Worm (Caenorhabditis elegans): ENCODE data around the gene sorf-1.

The sorf-1 gene

DNA sequence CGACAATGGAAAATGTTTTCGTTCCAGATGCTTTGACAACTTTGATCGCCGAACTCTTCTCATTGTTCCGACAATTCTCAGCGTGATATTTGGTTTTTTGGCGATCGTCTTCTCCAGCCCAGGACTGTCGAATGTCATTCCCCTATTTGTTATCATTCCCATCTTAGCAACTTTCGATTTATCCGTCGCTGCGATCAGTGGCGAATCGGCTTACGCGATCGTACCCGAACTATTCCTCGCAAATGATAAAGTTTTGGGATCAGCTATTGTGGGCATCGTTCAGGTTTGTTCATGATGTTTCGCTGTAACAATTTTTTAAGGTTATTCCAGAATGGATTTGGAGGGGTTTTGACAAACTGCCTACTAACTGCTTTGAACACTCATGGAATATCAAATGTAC lies 17.7 kb upstream of the sorf-1 start:
- no peak for TF ChIP-seq ref-1 (GFP tag; conservative IDR thresholded peaks at IDR 0.05)
- no peak for TF ChIP-seq T22C8.4 (GFP tag; IDR thresholded peaks at IDR 0.05)
- TF ChIP-seq ztf-23 (GFP tag; IDR thresholded peaks at IDR 0.05): no peak
- TF ChIP-seq tab-1 (GFP tag; IDR thresholded peaks at IDR 0.05): no peak
- TF ChIP-seq klf-2 (GFP tag; conservative IDR thresholded peaks at IDR 0.05): no peak
- TF ChIP-seq med-1 (GFP tag; optimal IDR thresholded peaks at IDR 0.05; ENCODE audit: insufficient read depth): no peak
- no peak for TF ChIP-seq cog-1 (tag; optimal IDR thresholded peaks at IDR 0.05)
- TF ChIP-seq flt-1 (GFP tag; IDR thresholded peaks at IDR 0.05): no peak
- no peak for TF ChIP-seq ztf-29 (GFP tag; IDR thresholded peaks at IDR 0.05)

DNA sequence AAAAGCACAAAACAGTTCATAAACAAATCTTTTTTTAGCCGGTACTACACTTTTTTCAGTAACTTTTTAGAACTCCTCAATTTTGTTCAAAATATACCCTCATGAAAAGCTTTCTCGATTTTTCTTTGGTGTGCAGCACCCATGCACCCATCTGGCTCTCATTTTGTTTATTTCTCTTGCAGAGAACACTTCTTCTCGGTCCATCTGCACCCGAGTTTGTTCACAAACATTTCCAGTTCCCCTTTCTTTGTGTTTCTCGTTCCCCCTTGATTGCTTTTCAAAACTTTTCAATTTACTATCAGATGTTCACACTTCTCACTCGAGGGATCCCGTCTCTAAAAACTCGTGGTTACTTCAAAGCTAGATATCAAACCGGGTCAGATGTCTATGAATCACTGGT lies 14.5 kb upstream of the sorf-1 start, which contains the start of gene slcf-2:
Gene slcf-2, plus strand, starts transcription at position 301 of the 400 bp plus-strand sequence.
- TF ChIP-seq ref-1 (GFP tag; conservative IDR thresholded peaks at IDR 0.05): no peak
- no peak for TF ChIP-seq flt-1 (GFP tag; IDR thresholded peaks at IDR 0.05)
- no peak for TF ChIP-seq klf-2 (GFP tag; conservative IDR thresholded peaks at IDR 0.05)
- no peak for TF ChIP-seq ztf-23 (GFP tag; IDR thresholded peaks at IDR 0.05)
- no peak for TF ChIP-seq cog-1 (tag; optimal IDR thresholded peaks at IDR 0.05)
- no peak for TF ChIP-seq ztf-29 (GFP tag; IDR thresholded peaks at IDR 0.05)
- TF ChIP-seq T22C8.4 (GFP tag; IDR thresholded peaks at IDR 0.05): no peak
- no peak for TF ChIP-seq med-1 (GFP tag; optimal IDR thresholded peaks at IDR 0.05; ENCODE audit: insufficient read depth)
- no peak for TF ChIP-seq tab-1 (GFP tag; IDR thresholded peaks at IDR 0.05)

DNA sequence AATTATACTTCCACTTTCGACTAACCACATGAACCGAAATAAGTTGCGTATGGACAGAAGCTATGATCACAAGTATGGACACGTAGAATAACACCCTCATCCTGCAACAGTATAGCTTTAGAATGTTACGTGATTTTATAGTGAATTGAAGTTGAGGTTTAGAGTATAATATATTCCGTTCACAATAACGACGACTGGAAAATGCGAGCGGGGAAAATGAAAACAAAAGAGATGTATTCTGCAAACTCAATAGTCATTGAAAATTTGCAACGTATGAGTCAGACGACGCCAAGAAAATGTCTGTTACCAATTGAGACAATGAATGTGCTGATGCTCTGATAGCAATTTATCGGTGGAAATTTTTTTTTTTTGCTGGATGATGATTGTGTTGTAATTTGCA lies 6.3 kb upstream of the sorf-1 start, which contains the start of gene acp-1:
Gene acp-1, minus strand, starts transcription at position 101 of the 400 bp plus-strand sequence.
- no peak for TF ChIP-seq ref-1 (GFP tag; conservative IDR thresholded peaks at IDR 0.05)
- no peak for TF ChIP-seq ztf-23 (GFP tag; IDR thresholded peaks at IDR 0.05)

DNA sequence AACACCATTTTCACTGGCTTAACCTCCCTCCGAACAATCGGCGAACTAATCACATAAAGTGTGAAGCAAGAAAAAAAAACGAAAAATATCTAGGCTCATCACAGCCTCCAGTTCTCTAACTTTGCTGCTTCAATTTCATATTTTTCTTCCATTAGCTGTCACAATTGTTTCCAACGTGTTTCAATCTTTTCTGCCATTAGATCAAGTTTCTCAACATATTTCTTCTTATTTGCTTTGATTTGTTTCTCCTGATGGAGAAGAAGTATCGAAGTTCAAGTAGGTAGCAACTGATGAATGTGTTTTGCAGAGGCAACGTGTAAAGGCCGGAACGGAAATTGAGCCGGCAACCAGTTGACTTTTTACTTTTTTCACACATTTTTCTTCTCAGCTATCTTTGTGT lies 1.1 kb upstream of the sorf-1 start, which contains the start of gene ZK563.7:
Gene ZK563.7, plus strand, starts transcription at position 301 of the 400 bp plus-strand sequence.
- TF ChIP-seq tab-1 (GFP tag; IDR thresholded peaks at IDR 0.05) (no peak), ref-1 (GFP tag; conservative IDR thresholded peaks at IDR 0.05) (no peak), ztf-23 (GFP tag; IDR thresholded peaks at IDR 0.05) (no peak), cog-1 (tag; optimal IDR thresholded peaks at IDR 0.05) (no peak), flt-1 (GFP tag; IDR thresholded peaks at IDR 0.05) (no peak), T22C8.4 (GFP tag; IDR thresholded peaks at IDR 0.05) (no peak), klf-2 (GFP tag; conservative IDR thresholded peaks at IDR 0.05) (no peak), ztf-29 (GFP tag; IDR thresholded peaks at IDR 0.05) (no peak)

DNA sequence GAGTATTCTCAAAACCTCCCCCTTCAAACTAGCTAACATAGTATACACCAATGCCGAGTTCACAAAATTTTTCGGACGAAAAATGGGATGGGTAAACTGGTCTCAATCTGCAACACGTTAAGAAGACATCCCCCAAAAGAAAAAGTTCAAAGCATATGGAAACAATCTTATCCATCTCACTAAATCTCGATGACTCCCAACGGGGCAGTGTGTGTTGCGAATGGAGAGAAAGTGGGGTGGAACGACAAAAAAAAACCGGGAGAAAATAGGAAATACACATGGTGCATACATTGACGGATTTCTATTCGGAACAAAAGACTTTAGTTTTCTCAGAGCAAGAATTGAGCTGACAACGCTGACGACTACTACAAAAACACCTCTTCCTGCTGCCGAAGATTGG lies 3.7 kb downstream of the sorf-1 start:
- TF ChIP-seq cog-1 (tag; optimal IDR thresholded peaks at IDR 0.05): no peak
- TF ChIP-seq flt-1 (GFP tag; IDR thresholded peaks at IDR 0.05): no peak
- no peak for TF ChIP-seq ref-1 (GFP tag; conservative IDR thresholded peaks at IDR 0.05)
- TF ChIP-seq med-1 (GFP tag; optimal IDR thresholded peaks at IDR 0.05; ENCODE audit: insufficient read depth): no peak
- TF ChIP-seq ztf-29 (GFP tag; IDR thresholded peaks at IDR 0.05): no peak
- no peak for TF ChIP-seq ztf-23 (GFP tag; IDR thresholded peaks at IDR 0.05)
- no peak for TF ChIP-seq tab-1 (GFP tag; IDR thresholded peaks at IDR 0.05)
- no peak for TF ChIP-seq T22C8.4 (GFP tag; IDR thresholded peaks at IDR 0.05)
- no peak for TF ChIP-seq klf-2 (GFP tag; conservative IDR thresholded peaks at IDR 0.05)

DNA sequence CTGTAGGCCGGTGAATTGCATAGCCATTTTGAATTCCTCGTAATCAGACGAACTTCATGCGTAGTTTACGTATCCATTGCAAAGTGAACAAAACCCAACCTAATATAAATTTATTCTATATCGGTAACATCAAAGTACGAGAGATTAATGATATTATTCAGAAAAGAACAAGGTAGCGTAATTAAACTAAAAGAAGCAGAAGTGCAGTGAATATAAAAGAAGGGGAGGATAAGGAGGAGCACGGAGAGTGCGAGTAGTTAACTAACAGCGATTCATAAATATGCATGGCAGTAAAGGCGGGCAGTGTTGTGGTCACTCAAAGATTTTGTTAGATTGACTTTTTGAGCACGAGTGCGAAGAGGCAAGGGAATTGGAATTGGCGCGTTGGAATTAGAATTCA lies 4.4 kb downstream of the sorf-1 start, which contains the start of gene clc-3:
Gene clc-3, minus strand, starts transcription at position 101 of the 400 bp plus-strand sequence.
- no peak for TF ChIP-seq tab-1 (GFP tag; IDR thresholded peaks at IDR 0.05)
- no peak for TF ChIP-seq cog-1 (tag; optimal IDR thresholded peaks at IDR 0.05)
- 0 out of 2 replicates have a peak, but pooled peaks have one; percentile 22 for TF ChIP-seq ztf-23 (GFP tag; IDR thresholded peaks at IDR 0.05)
- TF ChIP-seq ref-1 (GFP tag; conservative IDR thresholded peaks at IDR 0.05): no peak

DNA sequence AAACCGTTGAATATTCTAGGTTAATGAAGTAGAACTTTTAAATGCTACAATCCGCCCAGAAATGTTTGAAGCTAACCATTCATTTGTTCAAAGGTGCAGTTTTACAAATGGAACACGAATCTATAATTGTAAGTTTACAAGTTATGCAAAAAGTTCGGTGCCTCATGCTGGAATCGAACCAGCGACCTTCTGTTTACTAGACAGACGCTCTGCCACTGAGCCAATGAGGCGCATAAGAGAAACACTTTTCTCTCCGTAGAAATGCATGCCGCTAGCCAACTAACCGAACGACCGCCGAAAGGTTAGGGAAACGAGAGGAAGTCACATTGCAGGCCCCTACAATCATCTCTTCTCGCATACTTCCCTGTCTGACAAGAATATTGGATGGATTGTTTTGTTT lies 7.8 kb downstream of the sorf-1 start:
- peak; percentile 94 for TF ChIP-seq klf-2 (GFP tag; conservative IDR thresholded peaks at IDR 0.05)
- peak; percentile 37 for TF ChIP-seq med-1 (GFP tag; optimal IDR thresholded peaks at IDR 0.05; ENCODE audit: insufficient read depth)
- peak; percentile 95 for TF ChIP-seq ztf-29 (GFP tag; IDR thresholded peaks at IDR 0.05)
- TF ChIP-seq tab-1 (GFP tag; IDR thresholded peaks at IDR 0.05): peak; percentile 95
- TF ChIP-seq T22C8.4 (GFP tag; IDR thresholded peaks at IDR 0.05): peak; percentile 95
- TF ChIP-seq ref-1 (GFP tag; conservative IDR thresholded peaks at IDR 0.05): peak; percentile 82
- TF ChIP-seq flt-1 (GFP tag; IDR thresholded peaks at IDR 0.05): peak; percentile 96
- peak; percentile 92 for TF ChIP-seq ztf-23 (GFP tag; IDR thresholded peaks at IDR 0.05)
- TF ChIP-seq cog-1 (tag; optimal IDR thresholded peaks at IDR 0.05): peak; percentile 78

DNA sequence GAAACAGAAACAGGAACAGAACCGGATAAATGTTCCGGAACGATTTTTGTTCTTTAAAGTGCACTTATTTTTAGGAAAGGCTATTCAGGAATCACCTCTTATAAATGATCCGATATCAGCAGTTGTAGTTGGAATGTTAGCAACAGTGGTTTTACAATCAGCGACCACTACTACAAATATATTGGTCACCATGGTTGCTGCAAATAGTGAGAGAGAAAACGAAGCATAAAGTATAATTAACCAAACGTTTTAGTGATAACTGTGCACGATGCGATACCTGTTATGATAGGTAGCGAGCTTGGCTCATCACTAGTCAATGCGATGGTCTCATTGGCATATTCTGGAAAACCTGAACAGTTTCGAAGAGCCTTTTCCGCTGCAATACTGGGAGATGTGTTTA lies 9.6 kb downstream of the sorf-1 start:
- TF ChIP-seq ztf-23 (GFP tag; IDR thresholded peaks at IDR 0.05) (no peak), T22C8.4 (GFP tag; IDR thresholded peaks at IDR 0.05) (no peak), med-1 (GFP tag; optimal IDR thresholded peaks at IDR 0.05; ENCODE audit: insufficient read depth) (no peak)

DNA sequence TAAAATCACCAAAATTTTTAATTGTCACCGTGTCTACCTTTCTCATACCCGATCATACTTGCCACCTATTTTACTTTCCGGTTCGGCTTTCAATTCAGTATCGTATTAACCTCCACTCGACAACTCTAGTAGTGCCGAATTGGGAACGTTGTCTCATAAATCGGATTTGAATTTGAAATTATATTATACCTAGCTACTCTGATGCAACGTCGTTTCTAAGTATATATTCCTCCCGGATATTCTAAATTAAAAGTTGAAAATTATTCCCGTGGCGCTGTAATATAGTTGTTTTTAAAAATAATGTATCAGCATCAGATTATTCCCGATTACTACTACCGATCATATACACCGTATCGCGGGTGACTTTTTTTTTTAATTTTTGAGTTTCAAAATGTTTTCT lies 10.4 kb downstream of the sorf-1 start, which contains the start of gene ZK563.2:
Gene ZK563.2, plus strand, starts transcription at position 301 of the 400 bp plus-strand sequence.
- no peak for TF ChIP-seq flt-1 (GFP tag; IDR thresholded peaks at IDR 0.05)
- TF ChIP-seq ztf-29 (GFP tag; IDR thresholded peaks at IDR 0.05): no peak
- TF ChIP-seq klf-2 (GFP tag; conservative IDR thresholded peaks at IDR 0.05): no peak
- TF ChIP-seq T22C8.4 (GFP tag; IDR thresholded peaks at IDR 0.05): no peak
- no peak for TF ChIP-seq ref-1 (GFP tag; conservative IDR thresholded peaks at IDR 0.05)
- TF ChIP-seq ztf-23 (GFP tag; IDR thresholded peaks at IDR 0.05): no peak
- no peak for TF ChIP-seq tab-1 (GFP tag; IDR thresholded peaks at IDR 0.05)
- TF ChIP-seq cog-1 (tag; optimal IDR thresholded peaks at IDR 0.05): no peak
- no peak for TF ChIP-seq med-1 (GFP tag; optimal IDR thresholded peaks at IDR 0.05; ENCODE audit: insufficient read depth)

DNA sequence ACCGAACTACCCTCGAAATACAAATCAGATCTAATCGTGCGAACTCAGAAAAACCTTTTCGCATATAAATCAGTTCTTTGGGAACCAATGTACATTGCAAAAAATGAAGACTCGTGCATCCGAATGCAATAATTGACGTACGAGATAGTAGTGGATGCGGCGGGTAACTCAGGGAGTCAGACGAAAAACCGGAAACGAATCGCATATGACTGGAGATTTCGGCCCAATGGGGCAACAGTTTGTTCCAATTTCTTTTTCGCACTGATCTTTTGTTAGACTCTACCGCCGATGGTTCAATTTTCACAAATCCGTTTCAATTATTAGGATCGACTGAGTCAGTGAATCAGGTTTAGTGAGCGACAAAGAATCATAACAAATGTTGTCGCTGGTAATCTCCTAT lies 12.3 kb downstream of the sorf-1 start:
- TF ChIP-seq T22C8.4 (GFP tag; IDR thresholded peaks at IDR 0.05) (no peak), flt-1 (GFP tag; IDR thresholded peaks at IDR 0.05) (no peak), ztf-23 (GFP tag; IDR thresholded peaks at IDR 0.05) (no peak), tab-1 (GFP tag; IDR thresholded peaks at IDR 0.05) (no peak), cog-1 (tag; optimal IDR thresholded peaks at IDR 0.05) (no peak), ztf-29 (GFP tag; IDR thresholded peaks at IDR 0.05) (no peak), med-1 (GFP tag; optimal IDR thresholded peaks at IDR 0.05; ENCODE audit: insufficient read depth) (no peak), klf-2 (GFP tag; conservative IDR thresholded peaks at IDR 0.05) (no peak), ref-1 (GFP tag; conservative IDR thresholded peaks at IDR 0.05) (no peak)
